Fruit fly (Drosophila melanogaster) S2 (cell line): Measurements from ENCODE around the gene Pez.

ENCODE experiments used
- CG8478 ChIP-seq: fragments of >200 bp; optimal IDR thresholded peaks from 2 replicates; lab custom pipeline; 2018
- CTCF ChIP-seq, 2 experiments: fragments of >200 bp; optimal IDR thresholded peaks; 2 replicates each; lab custom pipeline; 2018

The Pez gene

dm6 chr2L:6308651-6309050, 29.8 kb downstream of the Pez start, which contains the start of the genes CG43922 and CG13984:
CG43922 (minus strand) TSS chr2L:6308751.
CG13984 (plus strand) TSS chr2L:6308819.
- TF ChIP-seq CTCF (optimal IDR thresholded peaks at IDR 0.05; lab: Kevin White, UChicago) = no peak

DNA sequence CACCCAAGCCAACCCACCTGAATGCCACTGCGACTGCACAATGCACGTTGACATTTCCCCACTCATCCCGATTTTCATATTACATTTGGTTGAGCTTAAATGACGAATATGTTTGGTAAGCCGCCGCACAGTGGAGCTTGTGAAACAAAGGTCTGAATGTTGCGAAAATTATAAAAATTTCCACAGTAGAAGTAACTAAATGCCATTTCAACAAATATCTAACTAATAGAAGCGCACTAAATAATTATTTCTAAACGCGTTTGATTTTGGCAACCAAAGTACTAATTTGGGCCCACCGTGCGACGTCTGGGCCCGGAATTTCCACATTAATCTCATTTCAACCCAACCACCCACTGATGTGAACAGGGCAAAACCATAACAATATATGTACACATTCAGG, 31.6 kb downstream of the Pez start:
- no peak for TF ChIP-seq CG8478 (lab: Kevin White, UChicago)
- TF ChIP-seq CTCF (optimal IDR thresholded peaks at IDR 0.05; lab: Kevin White, UChicago) = no peak

- peak; percentile 35 to 55 for TF ChIP-seq CTCF (optimal IDR thresholded peaks at IDR 0.05; lab: Kevin White, UChicago)
- no peak for TF ChIP-seq CG8478 (lab: Kevin White, UChicago)
Observed at dm6 chr2L:6301616-6302015, 36.9 kb downstream of the Pez start.

DNA sequence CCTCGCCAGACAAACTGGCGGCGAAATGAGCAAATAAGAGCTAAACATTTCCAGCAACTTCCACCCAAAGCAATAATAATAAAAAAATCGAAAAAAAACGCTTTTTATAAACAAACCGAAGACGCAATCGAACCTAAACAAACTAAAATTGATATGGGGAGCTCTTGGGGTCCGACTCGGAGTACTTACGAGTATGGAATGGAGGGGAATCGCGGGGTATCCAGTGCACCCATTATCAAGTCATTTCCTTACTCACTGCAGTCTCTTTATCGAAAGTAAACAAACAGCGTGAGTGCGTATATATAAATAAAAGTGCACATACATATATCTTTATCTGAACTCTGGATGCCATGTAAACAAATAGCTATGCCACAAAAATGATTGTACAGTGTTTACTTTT, 46.9 kb downstream of the Pez start:
- TF ChIP-seq CTCF (optimal IDR thresholded peaks at IDR 0.05; lab: Kevin White, UChicago) = no peak
- no peak for TF ChIP-seq CG8478 (lab: Kevin White, UChicago)

- TF ChIP-seq CTCF (optimal IDR thresholded peaks at IDR 0.05; lab: Kevin White, UChicago) = no peak
- TF ChIP-seq CG8478 (lab: Kevin White, UChicago) = no peak
Observed at dm6 chr2L:6283376-6283775, 55.1 kb downstream of the Pez start.
